Worm (Caenorhabditis elegans) whole organism, young adult: ENCODE measurements around the gene srw-73.

Experiments used
- B0019.2 ChIP-seq: fragments of 200-800 bp; sonication (Bioruptor generic); conservative IDR thresholded peaks from 2 replicates; pipeline ENCODE4 v1.3.6; 2022; ENCODE audit warnings: missing genetic modification reagents, missing genetic modification characterization, missing compliant biosample characterization
- F10E7.11 ChIP-seq: sonication (generic microtip); optimal IDR thresholded peaks from 2 replicates; lab custom pipeline; 2017; ENCODE audit warnings: mild to moderate bottlenecking, missing genetic modification characterization, moderate library complexity, missing compliant biosample characterization
- F22D6.2 ChIP-seq: sonication (generic microtip); optimal IDR thresholded peaks from 2 replicates; lab custom pipeline; 2016; ENCODE audit warnings: mild to moderate bottlenecking, missing genetic modification characterization, missing compliant biosample characterization
- F23B12.7 ChIP-seq: sonication (generic microtip); optimal IDR thresholded peaks from 2 replicates; lab custom pipeline; 2017; ENCODE audit warnings: missing genetic modification characterization, mild to moderate bottlenecking, missing compliant biosample characterization, antibody characterized with exemption, moderate library complexity; ENCODE audit not compliant: insufficient read depth
- F33H1.4 ChIP-seq: fragments of 200-800 bp; sonication (Bioruptor generic); IDR thresholded peaks from 2 replicates; pipeline ENCODE4 v1.3.6; 2022; ENCODE audit warnings: missing genetic modification reagents, missing genetic modification characterization, missing compliant biosample characterization
- F37B4.10 ChIP-seq: fragments of 200-800 bp; sonication (Bioruptor generic); IDR thresholded peaks from 2 replicates; pipeline ENCODE4 v1.3.6; 2022; ENCODE audit warnings: missing genetic modification characterization, missing compliant biosample characterization
- F52B5.7 ChIP-seq: sonication (generic microtip); optimal IDR thresholded peaks from 2 replicates; lab custom pipeline; 2016; ENCODE audit warnings: mild to moderate bottlenecking, missing genetic modification characterization, missing compliant biosample characterization
- F57A8.1 ChIP-seq: fragments of 200-800 bp; sonication (Bioruptor generic); optimal IDR thresholded peaks from 2 replicates; lab custom pipeline; 2018; ENCODE audit warnings: mild to moderate bottlenecking, missing genetic modification characterization, moderate library complexity, missing compliant biosample characterization
- T07F8.4 ChIP-seq: sonication (generic microtip); optimal IDR thresholded peaks from 2 replicates; lab custom pipeline; 2016; ENCODE audit warnings: mild to moderate bottlenecking, missing genetic modification characterization, moderate library complexity, missing compliant biosample characterization
- akir-1 ChIP-seq: fragments of 200-800 bp; sonication (Bioruptor generic); optimal IDR thresholded peaks from 2 replicates; lab custom pipeline; 2018; ENCODE audit warnings: mild to moderate bottlenecking, missing genetic modification characterization, moderate library complexity, missing compliant biosample characterization
- aptf-2 ChIP-seq: fragments of 200-800 bp; sonication (Bioruptor generic); conservative IDR thresholded peaks from 2 replicates; pipeline ENCODE4 v1.3.6; 2022; ENCODE audit warnings: missing genetic modification reagents, missing genetic modification characterization, missing compliant biosample characterization
- aptf-3 ChIP-seq: fragments of 200-800 bp; sonication (Bioruptor generic); IDR thresholded peaks from 2 replicates; pipeline ENCODE4 v1.3.6; 2022; ENCODE audit warnings: missing genetic modification characterization, missing compliant biosample characterization
- athp-1 ChIP-seq: sonication (generic microtip); optimal IDR thresholded peaks from 2 replicates; lab custom pipeline; 2017; ENCODE audit warnings: mild to moderate bottlenecking, missing genetic modification characterization, missing compliant biosample characterization
- attf-3 ChIP-seq: fragments of 200-800 bp; sonication (Bioruptor generic); conservative IDR thresholded peaks from 2 replicates; pipeline ENCODE4 v1.3.6; 2022; ENCODE audit warnings: missing genetic modification reagents, missing genetic modification characterization, missing compliant biosample characterization
- attf-6 ChIP-seq: fragments of 200-800 bp; sonication (Bioruptor generic); IDR thresholded peaks from 2 replicates; pipeline ENCODE4 v1.3.6; 2022; ENCODE audit warnings: missing genetic modification reagents, missing genetic modification characterization, missing compliant biosample characterization
- bed-2 ChIP-seq: fragments of 200-800 bp; sonication (Bioruptor generic); IDR thresholded peaks from 2 replicates; pipeline ENCODE4 v1.3.6; 2022; ENCODE audit warnings: missing genetic modification reagents, missing genetic modification characterization, missing compliant biosample characterization
- ccch-3 ChIP-seq: fragments of 200-800 bp; sonication (Bioruptor generic); optimal IDR thresholded peaks from 2 replicates; lab custom pipeline; 2018; ENCODE audit warnings: mild to moderate bottlenecking, missing genetic modification characterization, missing compliant biosample characterization
- cebp-1 ChIP-seq, 2 experiments: fragments of 200-800 bp in 1 of 2; sonication (Bioruptor generic) in 1 of 2; sonication (generic microtip) in 1 of 2; IDR thresholded peaks in 1 of 2; optimal IDR thresholded peaks in 1 of 2; 2 replicates each; pipeline versions ENCODE4 v1.3.6 to Lab custom; 2017 to 2022; ENCODE audit warnings: missing compliant biosample characterization in 2 of 2, missing genetic modification characterization in 2 of 2, mild to moderate bottlenecking in 1 of 2, missing genetic modification reagents in 1 of 2, moderate library complexity in 1 of 2
- cebp-2 ChIP-seq: fragments of 200-800 bp; sonication (Bioruptor generic); IDR thresholded peaks from 2 replicates; pipeline ENCODE4 v1.3.6; 2022; ENCODE audit warnings: missing genetic modification characterization, missing compliant biosample characterization
- ceh-40 ChIP-seq: fragments of 200-800 bp; sonication (Bioruptor generic); IDR thresholded peaks from 2 replicates; pipeline ENCODE4 v1.3.6; 2022; ENCODE audit warnings: missing genetic modification characterization, missing compliant biosample characterization
- ceh-58 ChIP-seq: fragments of 200-800 bp; sonication (Bioruptor generic); IDR thresholded peaks from 2 replicates; pipeline ENCODE4 v1.3.6; 2022; ENCODE audit warnings: missing genetic modification characterization, missing compliant biosample characterization
- ceh-91 ChIP-seq: fragments of 200-800 bp; sonication (Bioruptor generic); IDR thresholded peaks from 2 replicates; pipeline ENCODE4 v1.3.6; 2022; ENCODE audit warnings: missing genetic modification reagents, missing genetic modification characterization, missing compliant biosample characterization
- dpl-1 ChIP-seq: fragments of 150-350 bp; optimal IDR thresholded peaks from 2 replicates; lab custom pipeline; 2014; ENCODE audit warnings: missing biosample characterization, missing genetic modification reagents, missing genetic modification characterization
- him-1 ChIP-seq: sonication (generic microtip); optimal IDR thresholded peaks from 2 replicates; lab custom pipeline; 2016; ENCODE audit warnings: missing genotype, missing genetic modification reagents, missing genetic modification characterization, missing compliant biosample characterization
- hlh-26 ChIP-seq: fragments of 200-800 bp; sonication (Bioruptor generic); conservative IDR thresholded peaks from 2 replicates; pipeline ENCODE4 v1.3.6; 2022; ENCODE audit warnings: missing genetic modification reagents, missing genetic modification characterization, missing compliant biosample characterization
- hmg-1.2 ChIP-seq: fragments of 200-800 bp; sonication (Bioruptor generic); IDR thresholded peaks from 2 replicates; pipeline ENCODE4 v1.3.6; 2022; ENCODE audit warnings: missing genetic modification reagents, missing genetic modification characterization, missing compliant biosample characterization
- hrde-1 ChIP-seq: sonication (generic microtip); optimal IDR thresholded peaks from 2 replicates; lab custom pipeline; 2016; ENCODE audit warnings: missing genetic modification characterization, mild to moderate bottlenecking, missing compliant biosample characterization, moderate library complexity, missing genotype, missing genetic modification reagents, borderline replicate concordance
- hsf-1 ChIP-seq: fragments of 200-800 bp; sonication (Bioruptor generic); IDR thresholded peaks from 2 replicates; pipeline ENCODE4 v1.3.6; 2022; ENCODE audit warnings: missing genetic modification reagents, missing genetic modification characterization, missing compliant biosample characterization
- lag-1 ChIP-seq: fragments of 200-800 bp; sonication (Bioruptor generic); IDR thresholded peaks from 2 replicates; pipeline ENCODE4 v1.3.6; 2022; ENCODE audit warnings: missing genetic modification reagents, missing genetic modification characterization, missing compliant biosample characterization
- let-607 ChIP-seq, 2 experiments: fragments of 200-800 bp in 1 of 2; sonication (Bioruptor generic) in 1 of 2; sonication (generic microtip) in 1 of 2; optimal IDR thresholded peaks; 2 replicates each; lab custom pipeline; 2016 to 2018; ENCODE audit warnings: mild to moderate bottlenecking in 2 of 2, missing compliant biosample characterization in 2 of 2, missing genetic modification characterization in 2 of 2, moderate library complexity in 2 of 2, missing genotype in 1 of 2
- lin-40 ChIP-seq: sonication (generic microtip); optimal IDR thresholded peaks from 2 replicates; lab custom pipeline; 2016; ENCODE audit warnings: missing genetic modification characterization, mild to moderate bottlenecking, missing compliant biosample characterization, missing genotype, missing genetic modification reagents
- lir-1 ChIP-seq: fragments of 200-800 bp; sonication (Bioruptor generic); conservative IDR thresholded peaks from 2 replicates; pipeline ENCODE4 v1.3.6; 2022; ENCODE audit warnings: missing genetic modification reagents, missing genetic modification characterization, missing compliant biosample characterization
- lsy-27 ChIP-seq: sonication (generic microtip); optimal IDR thresholded peaks from 2 replicates; lab custom pipeline; 2017; ENCODE audit warnings: missing genetic modification characterization, mild to moderate bottlenecking, missing compliant biosample characterization, antibody characterized with exemption, missing genotype, borderline replicate concordance; ENCODE audit not compliant: insufficient read depth
- madf-8 ChIP-seq: fragments of 200-800 bp; sonication (Bioruptor generic); conservative IDR thresholded peaks from 2 replicates; pipeline ENCODE4 v1.3.6; 2022; ENCODE audit warnings: missing genetic modification reagents, missing genetic modification characterization, missing compliant biosample characterization
- mcd-1 ChIP-seq: fragments of 200-800 bp; sonication (Bioruptor generic); IDR thresholded peaks from 2 replicates; pipeline ENCODE4 v1.3.6; 2022; ENCODE audit warnings: missing genetic modification reagents, missing genetic modification characterization, missing compliant biosample characterization
- nfya-1 ChIP-seq: sonication (generic microtip); optimal IDR thresholded peaks from 2 replicates; lab custom pipeline; 2017; ENCODE audit warnings: antibody characterized with exemption, missing compliant biosample characterization, missing genetic modification characterization, borderline replicate concordance; ENCODE audit not compliant: insufficient read depth
- nfya-2 ChIP-seq: fragments of 200-800 bp; sonication (Bioruptor generic); IDR thresholded peaks from 2 replicates; pipeline ENCODE4 v1.3.6; 2022; ENCODE audit warnings: missing genetic modification reagents, missing genetic modification characterization, missing compliant biosample characterization
- rec-8 ChIP-seq, 2 experiments: sonication (generic microtip); optimal IDR thresholded peaks; 2 replicates each; lab custom pipeline; 2016; ENCODE audit warnings: mild to moderate bottlenecking in 2 of 2, missing genetic modification characterization in 2 of 2, missing genetic modification reagents in 2 of 2, missing genotype in 2 of 2, missing biosample characterization in 1 of 2, missing compliant biosample characterization in 1 of 2, moderate library complexity in 1 of 2
- repo-1 ChIP-seq: sonication (generic microtip); optimal IDR thresholded peaks from 2 replicates; lab custom pipeline; 2017; ENCODE audit warnings: mild to moderate bottlenecking, missing genetic modification characterization, missing compliant biosample characterization
- rpc-1 ChIP-seq, 2 experiments: fragments of 150-350 bp in 1 of 2; sonication (generic microtip) in 1 of 2; optimal IDR thresholded peaks; 2 replicates each; lab custom pipeline; 2014 to 2018; ENCODE audit warnings: missing biosample characterization in 1 of 2, missing genetic modification characterization in 1 of 2, missing genetic modification reagents in 1 of 2, missing genotype in 1 of 2
- sea-2 ChIP-seq: fragments of 200-800 bp; sonication (Bioruptor generic); IDR thresholded peaks from 2 replicates; pipeline ENCODE4 v1.3.6; 2022; ENCODE audit warnings: missing genetic modification characterization, missing compliant biosample characterization
- tlf-1 ChIP-seq: fragments of 200-800 bp; sonication (Bioruptor generic); optimal IDR thresholded peaks from 2 replicates; lab custom pipeline; 2018; ENCODE audit warnings: mild to moderate bottlenecking, missing genetic modification characterization, missing compliant biosample characterization
- unc-130 ChIP-seq: sonication (generic microtip); optimal IDR thresholded peaks from 2 replicates; lab custom pipeline; 2016; ENCODE audit warnings: missing genetic modification reagents, missing genetic modification characterization, missing compliant biosample characterization
- xnd-1 ChIP-seq: sonication (generic microtip); optimal IDR thresholded peaks from 2 replicates; lab custom pipeline; 2016; ENCODE audit warnings: missing genotype, missing genetic modification reagents, missing genetic modification characterization, missing compliant biosample characterization

The srw-73 gene

DNA sequence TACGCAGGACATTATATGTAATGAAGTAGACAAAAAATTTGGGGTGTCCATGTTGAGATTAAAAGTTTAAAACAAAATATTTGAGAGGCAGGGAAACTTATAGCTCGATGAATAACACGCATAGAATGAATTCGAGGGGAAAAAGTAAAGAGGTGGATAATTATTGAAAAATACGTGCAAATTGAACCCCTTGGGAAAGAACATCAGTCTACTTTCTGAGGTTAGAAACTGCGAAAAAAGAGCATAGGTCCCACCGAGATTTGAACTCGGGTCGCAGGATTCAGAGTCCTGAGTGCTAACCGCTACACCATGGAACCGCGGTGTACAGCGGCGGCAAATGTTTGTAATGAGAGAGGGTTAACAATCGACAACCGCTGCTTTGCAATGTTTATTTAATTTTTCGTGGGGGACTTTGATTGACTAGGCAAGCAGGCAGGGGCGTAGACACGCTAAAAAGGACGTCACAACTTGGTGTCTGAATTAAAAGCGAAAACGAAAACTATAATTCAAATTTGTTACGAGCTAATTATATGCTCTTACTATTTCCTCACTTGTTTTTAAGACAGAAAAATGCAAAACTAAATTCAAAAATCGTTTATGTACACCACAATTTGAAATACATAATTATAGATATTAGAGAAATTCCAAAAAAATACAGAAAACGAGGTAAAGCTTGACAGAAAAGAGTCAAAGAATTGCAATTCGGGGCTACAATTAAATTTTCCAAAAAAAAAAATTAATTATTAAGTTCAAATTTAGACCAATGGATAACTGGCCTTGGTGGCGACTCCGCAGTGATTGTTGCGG, 3.9 kb upstream of the srw-73 start, which contains the start of gene srh-269 (continued):
- TF ChIP-seq B0019.2 (GFP tag; lab: Robert Waterston, UW) = no peak
- TF ChIP-seq dpl-1 (GFP tag; lab: Kevin White, UChicago) = peak; percentile 32
- TF ChIP-seq ccch-3 (GFP tag; lab: Kevin White, UChicago) = no peak
- no peak for TF ChIP-seq xnd-1 (tag; lab: Kevin White, UChicago)
- no peak for TF ChIP-seq F23B12.7 (tag; lab: Kevin White, UChicago)
- TF ChIP-seq ceh-40 (GFP tag; lab: Robert Waterston, UW) = no peak
- peak; percentile 85 for TF ChIP-seq F10E7.11 (tag; lab: Kevin White, UChicago)
- no peak for TF ChIP-seq nfya-2 (GFP tag; lab: Robert Waterston, UW)
- TF ChIP-seq lin-40 (tag; lab: Kevin White, UChicago) = no peak
- no peak for TF ChIP-seq akir-1 (GFP tag; lab: Kevin White, UChicago)
- TF ChIP-seq sea-2 (GFP tag; lab: Robert Waterston, UW) = 0 out of 2 replicates have a peak, but pooled peaks have one; percentile 55
- TF ChIP-seq ceh-58 (GFP tag; lab: Robert Waterston, UW) = peak; percentile 88; the same call in 1 of the 2 replicates
- no peak for TF ChIP-seq lag-1 (GFP tag; lab: Robert Waterston, UW)
- TF ChIP-seq lsy-27 (tag; lab: Kevin White, UChicago) = peak; percentile 80
- TF ChIP-seq ceh-91 (GFP tag; lab: Robert Waterston, UW) = no peak
- TF ChIP-seq attf-3 (GFP tag; lab: Robert Waterston, UW) = no peak
- no peak for TF ChIP-seq aptf-2 (GFP tag; lab: Robert Waterston, UW)
- no peak for TF ChIP-seq hlh-26
- TF ChIP-seq cebp-2 (GFP tag; lab: Robert Waterston, UW) = peak; percentile 87; the same call in 1 of the 2 replicates
- peak; percentile 77 for TF ChIP-seq mcd-1 (GFP tag; lab: Robert Waterston, UW)
- TF ChIP-seq repo-1 (tag; lab: Kevin White, UChicago) = peak; percentile 94
- peak; percentile 7 for TF ChIP-seq hrde-1 (tag; lab: Kevin White, UChicago)
- no peak for TF ChIP-seq nfya-1 (tag; lab: Kevin White, UChicago)
- 0 out of 2 replicates have a peak, but pooled peaks have one; percentile 74 for TF ChIP-seq aptf-3 (GFP tag; lab: Robert Waterston, UW)
- TF ChIP-seq rec-8 (tag; optimal IDR thresholded peaks at IDR 0.05; lab: Kevin White, UChicago) = peak in 1 of 2 experiments; percentile 39
- peak; percentile 81 for TF ChIP-seq hmg-1.2 (GFP tag; lab: Robert Waterston, UW)
- peak; percentile 56; the same call in 1 of the 2 replicates for TF ChIP-seq cebp-1 (GFP tag; IDR thresholded peaks at IDR 0.05; lab: Robert Waterston, UW)
- peak; percentile 84 for TF ChIP-seq cebp-1 (tag; optimal IDR thresholded peaks at IDR 0.05; lab: Kevin White, UChicago)
- peak; percentile 63 for TF ChIP-seq lir-1 (GFP tag; lab: Robert Waterston, UW)
- TF ChIP-seq F52B5.7 (tag; lab: Kevin White, UChicago) = peak; percentile 96
- peak; percentile 58 for TF ChIP-seq athp-1
- peak; percentile 89 for TF ChIP-seq attf-6
- TF ChIP-seq let-607 (tag; optimal IDR thresholded peaks at IDR 0.05; lab: Kevin White, UChicago) = peak; percentile 57 to 68
- peak; percentile 87 for TF ChIP-seq him-1
- peak; percentile 70 for TF ChIP-seq tlf-1 (GFP tag; lab: Kevin White, UChicago)
- TF ChIP-seq hsf-1 (GFP tag; lab: Robert Waterston, UW) = peak; percentile 61; the same call in 1 of the 2 replicates
- TF ChIP-seq F37B4.10 = 0 out of 2 replicates have a peak, but pooled peaks have one; percentile 22
- TF ChIP-seq F57A8.1 = no peak
- TF ChIP-seq T07F8.4 (tag; lab: Kevin White, UChicago) = peak; percentile 78
- TF ChIP-seq rpc-1 (optimal IDR thresholded peaks at IDR 0.05; lab: Kevin White, UChicago) = peak; percentile 82
- peak; percentile 97 for TF ChIP-seq rpc-1 (tag; optimal IDR thresholded peaks at IDR 0.05; lab: Kevin White, UChicago)
- 0 out of 2 replicates have a peak, but pooled peaks have one; percentile 17 for TF ChIP-seq madf-8 (GFP tag; lab: Robert Waterston, UW)
- TF ChIP-seq F33H1.4 (GFP tag; lab: Robert Waterston, UW) = peak; percentile 23; the same call in 1 of the 2 replicates
- TF ChIP-seq F22D6.2 (tag; lab: Kevin White, UChicago) = peak; percentile 29
- TF ChIP-seq unc-130 = peak; percentile 68
- TF ChIP-seq bed-2 = no peak
